Worm (Caenorhabditis elegans): ENCODE measurements around the gene glt-6.
A peak's percentile ranks its signal among the peaks of the same experiment; 100 is the strongest.

Gene glt-6

ce11 chrIV:7512617-7513233 lies 9.3 kb downstream of the glt-6 start, which contains the start of the genes plc-4 and R05G6.4 (continued):
- TF ChIP-seq nhr-76 (tag; optimal IDR thresholded peaks at IDR 0.05) (no peak), unc-39 (tag; optimal IDR thresholded peaks at IDR 0.05) (no peak), pha-4 (GFP tag; IDR thresholded peaks at IDR 0.05) (no peak), pha-4 (tag; optimal IDR thresholded peaks at IDR 0.05) (peak; percentile 7), nhr-102 (tag; optimal IDR thresholded peaks at IDR 0.05) (no peak), skn-1 (tag; optimal IDR thresholded peaks at IDR 0.05) (no peak), nhr-42 (GFP tag; IDR thresholded peaks at IDR 0.05) (no peak), R02D3.7 (tag; optimal IDR thresholded peaks at IDR 0.05) (peak; percentile 66), nhr-77 (tag; optimal IDR thresholded peaks at IDR 0.05) (no peak), jun-1 (tag; optimal IDR thresholded peaks at IDR 0.05) (no peak), ceh-28 (tag; optimal IDR thresholded peaks at IDR 0.05) (no peak), T20F7.1 (GFP tag; optimal IDR thresholded peaks at IDR 0.05) (peak; percentile 96), lin-29 (GFP tag; IDR thresholded peaks at IDR 0.05) (no peak), daf-16 (GFP tag; optimal IDR thresholded peaks at IDR 0.05) (no peak), daf-16 (tag; optimal IDR thresholded peaks at IDR 0.05) (peak; percentile 32), nhr-237 (tag; optimal IDR thresholded peaks at IDR 0.05) (no peak), egl-43 (GFP tag; IDR thresholded peaks at IDR 0.05) (no peak), egl-27 (tag; optimal IDR thresholded peaks at IDR 0.05) (no peak), ZK337.2 (GFP tag; IDR thresholded peaks at IDR 0.05) (no peak), hmg-1.1 (GFP tag; IDR thresholded peaks at IDR 0.05) (no peak), F37D6.2 (tag; optimal IDR thresholded peaks at IDR 0.05) (no peak), lin-15B (tag; optimal IDR thresholded peaks at IDR 0.05) (no peak), mxl-3 (GFP tag; optimal IDR thresholded peaks at IDR 0.05) (no peak), F44E2.7 (GFP tag; IDR thresholded peaks at IDR 0.05) (no peak), arid-1 (GFP tag; conservative IDR thresholded peaks at IDR 0.05) (no peak), lsy-2 (tag; optimal IDR thresholded peaks at IDR 0.05) (peak in 1 of 2 experiments; percentile 54), fkh-10 (GFP tag; optimal IDR thresholded peaks at IDR 0.05) (no peak), tag-97 (GFP tag; IDR thresholded peaks at IDR 0.05) (no peak), dmd-8 (GFP tag; IDR thresholded peaks at IDR 0.05) (no peak), lir-3 (tag; optimal IDR thresholded peaks at IDR 0.05) (no peak), lin-38 (GFP tag; IDR thresholded peaks at IDR 0.05) (0 out of 2 replicates have a peak, but pooled peaks have one; percentile 11), zip-2 (tag; optimal IDR thresholded peaks at IDR 0.05) (no peak), sdz-12 (GFP tag; optimal IDR thresholded peaks at IDR 0.05) (no peak), dve-1 (tag; optimal IDR thresholded peaks at IDR 0.05; ENCODE audit: insufficient read depth) (peak; percentile 41)

- no peak for TF ChIP-seq dmd-8 (GFP tag; IDR thresholded peaks at IDR 0.05)
- TF ChIP-seq aha-1 (tag) = peak; percentile 66
- peak in 1 of 2 experiments; percentile 7 for TF ChIP-seq unc-62 (GFP tag; optimal IDR thresholded peaks at IDR 0.05 in 1 of 2)
- TF ChIP-seq unc-62 (tag; optimal IDR thresholded peaks at IDR 0.05) = no peak
- TF ChIP-seq sdz-12 (GFP tag; optimal IDR thresholded peaks at IDR 0.05) = no peak
- no peak for TF ChIP-seq mes-2 (tag; optimal IDR thresholded peaks at IDR 0.05; ENCODE audit: poor library complexity, severe bottlenecking)
- TF ChIP-seq nhr-10 (tag; optimal IDR thresholded peaks at IDR 0.05) = no peak
- no peak for TF ChIP-seq snpc-1.2 (GFP tag; IDR thresholded peaks at IDR 0.05)
Observed at ce11 chrIV:7516167-7516566, 12.7 kb downstream of the glt-6 start, which contains the start of the genes R05G6.9 and R05G6.3. TSS of gene R05G6.9 (minus strand) at chrIV:7516267. TSS of gene R05G6.3 (plus strand) at chrIV:7516552.

- TF ChIP-seq dve-1 (tag; optimal IDR thresholded peaks at IDR 0.05; ENCODE audit: insufficient read depth) = peak; percentile 71
- TF ChIP-seq pqm-1 (tag; optimal IDR thresholded peaks at IDR 0.05) = peak; percentile 44
- TF ChIP-seq nhr-28 (tag; optimal IDR thresholded peaks at IDR 0.05) = peak; percentile 10
- no peak for TF ChIP-seq egl-27 (tag; optimal IDR thresholded peaks at IDR 0.05)
- TF ChIP-seq daf-16 (GFP tag; optimal IDR thresholded peaks at IDR 0.05) = no peak
- TF ChIP-seq daf-16 (tag; optimal IDR thresholded peaks at IDR 0.05) = peak; percentile 93
Observed at ce11 chrIV:7520258-7520657, 16.8 kb downstream of the glt-6 start.

Data from whole organism, L4 larva.